Worm (Caenorhabditis elegans) whole organism, L2 larva: ENCODE measurements around the gene C18D11.1.

Experiments
- F13H6.1 ChIP-seq: sonication (generic microtip); optimal IDR thresholded peaks from 2 replicates; lab custom pipeline; 2016; ENCODE audit warnings: missing genetic modification characterization, missing compliant biosample characterization
- R02D3.7 ChIP-seq: fragments of 150-350 bp; optimal IDR thresholded peaks from 2 replicates; lab custom pipeline; 2014; ENCODE audit warnings: missing biosample characterization, missing genetic modification characterization
- Y55F3AM.14 ChIP-seq: fragments of 200-800 bp; sonication (Bioruptor generic); optimal IDR thresholded peaks from 2 replicates; lab custom pipeline; 2018; ENCODE audit warnings: mild to moderate bottlenecking, missing genetic modification characterization, missing compliant biosample characterization
- alr-1 ChIP-seq: fragments of 150-350 bp; optimal IDR thresholded peaks from 2 replicates; lab custom pipeline; 2014; ENCODE audit warnings: missing biosample characterization, missing genetic modification characterization
- aly-2 ChIP-seq: fragments of 150-350 bp; optimal IDR thresholded peaks from 2 replicates; lab custom pipeline; 2014; ENCODE audit warnings: missing biosample characterization, missing genetic modification characterization
- ama-1 ChIP-seq: fragments of 150-350 bp; optimal IDR thresholded peaks from 2 replicates; lab custom pipeline; 2018; ENCODE audit warnings: inconsistent platforms
- blmp-1 ChIP-seq: sonication (generic microtip); optimal IDR thresholded peaks from 2 replicates; lab custom pipeline; 2017; ENCODE audit warnings: missing genetic modification characterization, mild to moderate bottlenecking, missing compliant biosample characterization, antibody characterized with exemption, moderate library complexity; ENCODE audit not compliant: insufficient read depth
- ceh-16 ChIP-seq: fragments of 150-350 bp; optimal IDR thresholded peaks from 2 replicates; lab custom pipeline; 2014; ENCODE audit warnings: missing biosample characterization, missing genetic modification characterization
- ceh-82 ChIP-seq: fragments of 150-350 bp; optimal IDR thresholded peaks from 2 replicates; lab custom pipeline; 2014; ENCODE audit warnings: missing biosample characterization, missing genetic modification characterization
- crh-2 ChIP-seq: sonication (generic microtip); optimal IDR thresholded peaks from 2 replicates; lab custom pipeline; 2017; ENCODE audit warnings: missing biosample characterization, missing genetic modification characterization
- dmd-4 ChIP-seq: sonication (generic microtip); optimal IDR thresholded peaks from 2 replicates; lab custom pipeline; 2017; ENCODE audit warnings: missing biosample characterization, missing genetic modification characterization
- lin-11 ChIP-seq: fragments of 150-350 bp; sonication (generic microtip); optimal IDR thresholded peaks from 2 replicates; lab custom pipeline; 2014; ENCODE audit warnings: missing biosample characterization, missing genetic modification characterization, inconsistent platforms, mixed read lengths
- lin-13 ChIP-seq: fragments of 150-350 bp; optimal IDR thresholded peaks from 2 replicates; lab custom pipeline; 2014; ENCODE audit warnings: missing biosample characterization, missing genetic modification reagents, missing genetic modification characterization
- lsy-2 ChIP-seq, 2 experiments: fragments of 150-350 bp in 1 of 2; sonication (generic microtip) in 1 of 2; optimal IDR thresholded peaks; 2 replicates each; lab custom pipeline; 2014 to 2017; ENCODE audit warnings: missing biosample characterization in 2 of 2, missing genetic modification characterization in 2 of 2
- mab-5 ChIP-seq: fragments of 150-350 bp; optimal IDR thresholded peaks from 2 replicates; lab custom pipeline; 2014; ENCODE audit warnings: missing biosample characterization, missing genetic modification characterization
- mdl-1 ChIP-seq, 2 experiments: fragments of 150-350 bp in 1 of 2; sonication (generic microtip) in 1 of 2; optimal IDR thresholded peaks; 2 replicates each; lab custom pipeline; 2017; ENCODE audit warnings: missing biosample characterization in 2 of 2, missing genetic modification characterization in 2 of 2
- nhr-10 ChIP-seq: sonication (generic microtip); optimal IDR thresholded peaks from 2 replicates; lab custom pipeline; 2017; ENCODE audit warnings: missing biosample characterization, missing genetic modification characterization
- nhr-12 ChIP-seq: fragments of 150-350 bp; optimal IDR thresholded peaks from 2 replicates; lab custom pipeline; 2014; ENCODE audit warnings: missing biosample characterization, missing genetic modification characterization
- nhr-23 ChIP-seq: fragments of 150-350 bp; optimal IDR thresholded peaks from 2 replicates; lab custom pipeline; 2014; ENCODE audit warnings: missing biosample characterization, missing genetic modification reagents, missing genetic modification characterization
- nhr-237 ChIP-seq: fragments of 150-350 bp; optimal IDR thresholded peaks from 2 replicates; lab custom pipeline; 2014; ENCODE audit warnings: missing biosample characterization, missing genetic modification characterization
- nhr-25 ChIP-seq: fragments of 150-350 bp; sonication (generic microtip); optimal IDR thresholded peaks from 3 replicates; lab custom pipeline; 2014; ENCODE audit warnings: missing biosample characterization, missing genetic modification characterization
- peb-1 ChIP-seq: fragments of 150-350 bp; optimal IDR thresholded peaks from 2 replicates; lab custom pipeline; 2014; ENCODE audit warnings: missing biosample characterization, missing genetic modification characterization
- skn-1 ChIP-seq: sonication (generic microtip); optimal IDR thresholded peaks from 2 replicates; lab custom pipeline; 2017; ENCODE audit warnings: missing biosample characterization, missing genetic modification characterization
- sma-3 ChIP-seq: sonication (generic microtip); optimal IDR thresholded peaks from 2 replicates; lab custom pipeline; 2016; ENCODE audit warnings: missing genetic modification reagents, missing genetic modification characterization, missing compliant biosample characterization
- sma-9 ChIP-seq, 2 experiments: fragments of 150-350 bp in 1 of 2; sonication (generic microtip) in 1 of 2; optimal IDR thresholded peaks; 2 replicates each; lab custom pipeline; 2014 to 2016; ENCODE audit warnings: missing genetic modification characterization in 2 of 2, mild to moderate bottlenecking in 1 of 2, missing biosample characterization in 1 of 2, missing compliant biosample characterization in 1 of 2, missing genetic modification reagents in 1 of 2, moderate library complexity in 1 of 2
- snpc-4 ChIP-seq: fragments of 150-350 bp; optimal IDR thresholded peaks from 2 replicates; lab custom pipeline; 2014; ENCODE audit warnings: missing biosample characterization, missing genetic modification characterization
- unc-39 ChIP-seq: fragments of 150-350 bp; optimal IDR thresholded peaks from 2 replicates; lab custom pipeline; 2014; ENCODE audit warnings: missing biosample characterization, missing genetic modification characterization
- ztf-1 ChIP-seq: fragments of 200-800 bp; sonication (Bioruptor generic); conservative IDR thresholded peaks from 2 replicates; pipeline ENCODE4 v1.3.6; 2022; ENCODE audit warnings: missing genetic modification characterization, missing compliant biosample characterization
- ztf-11 ChIP-seq: sonication (generic microtip); optimal IDR thresholded peaks from 2 replicates; lab custom pipeline; 2017; ENCODE audit warnings: missing biosample characterization, missing genetic modification characterization

C18D11.1 gene

ce11 chrIII:11825654-11826053 lies 9.3 kb downstream of the C18D11.1 start (continued):
- TF ChIP-seq sma-9 (GFP tag; optimal IDR thresholded peaks at IDR 0.05; lab: Kevin White, UChicago) (peak; percentile 0), sma-9 (tag; optimal IDR thresholded peaks at IDR 0.05; lab: Kevin White, UChicago) (no peak)

- TF ChIP-seq crh-2 (tag; lab: Kevin White, UChicago): no peak
- no peak for TF ChIP-seq ceh-16
- TF ChIP-seq mab-5: no peak
- no peak for TF ChIP-seq snpc-4 (tag; lab: Kevin White, UChicago)
- TF ChIP-seq dmd-4 (tag; lab: Kevin White, UChicago): no peak
- TF ChIP-seq lin-13 (GFP tag; lab: Kevin White, UChicago): no peak
- no peak for TF ChIP-seq nhr-237 (tag; lab: Kevin White, UChicago)
- TF ChIP-seq sma-9 (GFP tag; optimal IDR thresholded peaks at IDR 0.05; lab: Kevin White, UChicago): no peak
- no peak for TF ChIP-seq sma-9 (tag; optimal IDR thresholded peaks at IDR 0.05; lab: Kevin White, UChicago)
- TF ChIP-seq ceh-82 (tag; lab: Kevin White, UChicago): no peak
- TF ChIP-seq ztf-11 (tag; lab: Kevin White, UChicago): no peak
- no peak for TF ChIP-seq nhr-23 (tag; lab: Kevin White, UChicago)
- TF ChIP-seq nhr-12 (tag; lab: Kevin White, UChicago): no peak
- TF ChIP-seq lin-11 (tag; lab: Kevin White, UChicago): no peak
- TF ChIP-seq Y55F3AM.14 (GFP tag; lab: Kevin White, UChicago): no peak
Measured at ce11 chrIII:11826118-11826517, 9.7 kb downstream of the C18D11.1 start, which contains the start of gene rsp-8. TSS of gene rsp-8 (plus strand) at chrIII:11826418.

- TF ChIP-seq lin-13 (GFP tag; lab: Kevin White, UChicago): no peak
- TF ChIP-seq mdl-1 (tag; optimal IDR thresholded peaks at IDR 0.05; lab: Kevin White, UChicago): no peak
- no peak for TF ChIP-seq R02D3.7 (tag; lab: Kevin White, UChicago)
Measured at ce11 chrIII:11829062-11829461, 12.7 kb downstream of the C18D11.1 start.

ce11 chrIII:11829585-11830195 lies 13.3 kb downstream of the C18D11.1 start:
- TF ChIP-seq unc-39 (tag; lab: Kevin White, UChicago) (no peak), F13H6.1 (tag; lab: Kevin White, UChicago) (no peak), crh-2 (tag; lab: Kevin White, UChicago) (no peak), lsy-2 (tag; optimal IDR thresholded peaks at IDR 0.05; lab: Kevin White, UChicago) (no peak), ama-1 (lab: Kevin White, UChicago) (no peak), skn-1 (no peak), nhr-237 (tag; lab: Kevin White, UChicago) (no peak), blmp-1 (no peak), ztf-1 (no peak), aly-2 (no peak), nhr-25 (tag; lab: Kevin White, UChicago) (no peak), alr-1 (tag; lab: Kevin White, UChicago) (no peak), R02D3.7 (tag; lab: Kevin White, UChicago) (no peak), sma-3 (GFP tag; lab: Kevin White, UChicago) (no peak), nhr-10 (tag; lab: Kevin White, UChicago) (no peak), peb-1 (no peak), Y55F3AM.14 (GFP tag; lab: Kevin White, UChicago) (no peak)

ce11 chrIII:11830522-11831489 lies 14.4 kb downstream of the C18D11.1 start:
- TF ChIP-seq ama-1 (lab: Kevin White, UChicago) (no peak), lsy-2 (tag; optimal IDR thresholded peaks at IDR 0.05; lab: Kevin White, UChicago) (peak in 1 of 2 experiments; percentile 3), sma-9 (GFP tag; optimal IDR thresholded peaks at IDR 0.05; lab: Kevin White, UChicago) (no peak), sma-9 (tag; optimal IDR thresholded peaks at IDR 0.05; lab: Kevin White, UChicago) (no peak)
